Worm (Caenorhabditis elegans): Measurements from ENCODE around the gene dnc-4.

Gene dnc-4

ce11 chrIV:8010521-8010920, 9.1 kb downstream of the dnc-4 start:
- TF ChIP-seq tbx-37 (GFP tag; conservative IDR thresholded peaks at IDR 0.05) (no peak), ets-7 (tag; optimal IDR thresholded peaks at IDR 0.05) (no peak), ceh-36 (tag; optimal IDR thresholded peaks at IDR 0.05) (no peak), flt-1 (GFP tag; IDR thresholded peaks at IDR 0.05) (no peak), hmbx-1 (tag; optimal IDR thresholded peaks at IDR 0.05) (no peak), hnd-1 (tag; optimal IDR thresholded peaks at IDR 0.05) (no peak), scrt-1 (GFP tag; IDR thresholded peaks at IDR 0.05) (no peak), ceh-13 (GFP tag; optimal IDR thresholded peaks at IDR 0.05) (no peak), pes-1 (GFP tag; IDR thresholded peaks at IDR 0.05) (no peak)

ce11 chrIV:8009374-8009773, 10.2 kb downstream of the dnc-4 start:
- no peak for TF ChIP-seq ceh-36 (tag; optimal IDR thresholded peaks at IDR 0.05)
- peak; percentile 45 for TF ChIP-seq hmg-4 (GFP tag; optimal IDR thresholded peaks at IDR 0.05)

ce11 chrIV:8008137-8008536, 11.5 kb downstream of the dnc-4 start:
- TF ChIP-seq hmbx-1 (tag; optimal IDR thresholded peaks at IDR 0.05) (no peak), tbx-37 (GFP tag; conservative IDR thresholded peaks at IDR 0.05) (no peak), F13C5.2 (tag; optimal IDR thresholded peaks at IDR 0.05) (peak; percentile 2), scrt-1 (GFP tag; IDR thresholded peaks at IDR 0.05) (0 out of 2 replicates have a peak, but pooled peaks have one; percentile 6), hmg-4 (GFP tag; optimal IDR thresholded peaks at IDR 0.05) (peak; percentile 73), ceh-13 (GFP tag; optimal IDR thresholded peaks at IDR 0.05) (no peak), hnd-1 (tag; optimal IDR thresholded peaks at IDR 0.05) (no peak), aly-1 (tag; optimal IDR thresholded peaks at IDR 0.05) (no peak), B0310.2 (tag; optimal IDR thresholded peaks at IDR 0.05) (no peak), pes-1 (GFP tag; IDR thresholded peaks at IDR 0.05) (no peak), tbx-11 (GFP tag; IDR thresholded peaks at IDR 0.05) (0 out of 2 replicates have a peak, but pooled peaks have one; percentile 6)

- TF ChIP-seq F13C5.2 (tag; optimal IDR thresholded peaks at IDR 0.05): no peak
- no peak for TF ChIP-seq hmbx-1 (tag; optimal IDR thresholded peaks at IDR 0.05)
- no peak for TF ChIP-seq ceh-13 (GFP tag; optimal IDR thresholded peaks at IDR 0.05)
- no peak for TF ChIP-seq flt-1 (GFP tag; IDR thresholded peaks at IDR 0.05)
- no peak for TF ChIP-seq ets-7 (tag; optimal IDR thresholded peaks at IDR 0.05)
- no peak for TF ChIP-seq sea-1 (GFP tag; conservative IDR thresholded peaks at IDR 0.05)
- TF ChIP-seq ceh-36 (tag; optimal IDR thresholded peaks at IDR 0.05): no peak
- no peak for TF ChIP-seq aly-1 (tag; optimal IDR thresholded peaks at IDR 0.05)
- no peak for TF ChIP-seq B0310.2 (tag; optimal IDR thresholded peaks at IDR 0.05)
- no peak for TF ChIP-seq scrt-1 (GFP tag; IDR thresholded peaks at IDR 0.05)
- TF ChIP-seq hmg-4 (GFP tag; optimal IDR thresholded peaks at IDR 0.05): no peak
- TF ChIP-seq hnd-1 (tag; optimal IDR thresholded peaks at IDR 0.05): no peak
- no peak for TF ChIP-seq tbx-11 (GFP tag; IDR thresholded peaks at IDR 0.05)
- TF ChIP-seq tra-4 (tag; optimal IDR thresholded peaks at IDR 0.05): no peak
- no peak for TF ChIP-seq pes-1 (GFP tag; IDR thresholded peaks at IDR 0.05)
- TF ChIP-seq ama-1 (optimal IDR thresholded peaks at IDR 0.05): no peak
- no peak for TF ChIP-seq tbx-37 (GFP tag; conservative IDR thresholded peaks at IDR 0.05)
Observed at ce11 chrIV:8007549-8007948, 12.1 kb downstream of the dnc-4 start.

ce11 chrIV:8006161-8006560, 13.4 kb downstream of the dnc-4 start:
- TF ChIP-seq tbx-37 (GFP tag; conservative IDR thresholded peaks at IDR 0.05) (no peak), scrt-1 (GFP tag; IDR thresholded peaks at IDR 0.05) (no peak), flt-1 (GFP tag; IDR thresholded peaks at IDR 0.05) (no peak), ets-7 (tag; optimal IDR thresholded peaks at IDR 0.05) (no peak), ceh-13 (GFP tag; optimal IDR thresholded peaks at IDR 0.05) (no peak), hmg-4 (GFP tag; optimal IDR thresholded peaks at IDR 0.05) (no peak), F13C5.2 (tag; optimal IDR thresholded peaks at IDR 0.05) (no peak), sea-1 (GFP tag; conservative IDR thresholded peaks at IDR 0.05) (no peak), hmbx-1 (tag; optimal IDR thresholded peaks at IDR 0.05) (no peak), hnd-1 (tag; optimal IDR thresholded peaks at IDR 0.05) (no peak), pes-1 (GFP tag; IDR thresholded peaks at IDR 0.05) (no peak)

- TF ChIP-seq tbx-37 (GFP tag; conservative IDR thresholded peaks at IDR 0.05): no peak
- no peak for TF ChIP-seq tra-4 (tag; optimal IDR thresholded peaks at IDR 0.05)
- TF ChIP-seq flt-1 (GFP tag; IDR thresholded peaks at IDR 0.05): no peak
- TF ChIP-seq pes-1 (GFP tag; IDR thresholded peaks at IDR 0.05): no peak
- no peak for TF ChIP-seq ets-7 (tag; optimal IDR thresholded peaks at IDR 0.05)
- no peak for TF ChIP-seq hmg-4 (GFP tag; optimal IDR thresholded peaks at IDR 0.05)
- no peak for TF ChIP-seq tbx-11 (GFP tag; IDR thresholded peaks at IDR 0.05)
- no peak for TF ChIP-seq aly-1 (tag; optimal IDR thresholded peaks at IDR 0.05)
- no peak for TF ChIP-seq F13C5.2 (tag; optimal IDR thresholded peaks at IDR 0.05)
- no peak for TF ChIP-seq sea-1 (GFP tag; conservative IDR thresholded peaks at IDR 0.05)
- no peak for TF ChIP-seq scrt-1 (GFP tag; IDR thresholded peaks at IDR 0.05)
- TF ChIP-seq hmbx-1 (tag; optimal IDR thresholded peaks at IDR 0.05): no peak
- no peak for TF ChIP-seq hnd-1 (tag; optimal IDR thresholded peaks at IDR 0.05)
- TF ChIP-seq ceh-36 (tag; optimal IDR thresholded peaks at IDR 0.05): no peak
- no peak for TF ChIP-seq ama-1 (optimal IDR thresholded peaks at IDR 0.05)
- no peak for TF ChIP-seq B0310.2 (tag; optimal IDR thresholded peaks at IDR 0.05)
- no peak for TF ChIP-seq ceh-13 (GFP tag; optimal IDR thresholded peaks at IDR 0.05)
Observed at ce11 chrIV:8005376-8005775, 14.2 kb downstream of the dnc-4 start.

ce11 chrIV:8004019-8004418, 15.6 kb downstream of the dnc-4 start, which contains the start of gene rig-4:
TSS of gene rig-4 (minus strand) at chrIV:8004119.
- TF ChIP-seq tra-4 (tag; optimal IDR thresholded peaks at IDR 0.05) (no peak), ceh-13 (GFP tag; optimal IDR thresholded peaks at IDR 0.05) (no peak), ceh-36 (tag; optimal IDR thresholded peaks at IDR 0.05) (no peak), tbx-37 (GFP tag; conservative IDR thresholded peaks at IDR 0.05) (no peak), F13C5.2 (tag; optimal IDR thresholded peaks at IDR 0.05) (no peak), B0310.2 (tag; optimal IDR thresholded peaks at IDR 0.05) (no peak), hmg-4 (GFP tag; optimal IDR thresholded peaks at IDR 0.05) (no peak), aly-1 (tag; optimal IDR thresholded peaks at IDR 0.05) (no peak), sea-1 (GFP tag; conservative IDR thresholded peaks at IDR 0.05) (no peak), ama-1 (optimal IDR thresholded peaks at IDR 0.05) (no peak), pes-1 (GFP tag; IDR thresholded peaks at IDR 0.05) (no peak), tbx-11 (GFP tag; IDR thresholded peaks at IDR 0.05) (no peak), hmbx-1 (tag; optimal IDR thresholded peaks at IDR 0.05) (no peak), hnd-1 (tag; optimal IDR thresholded peaks at IDR 0.05) (no peak), scrt-1 (GFP tag; IDR thresholded peaks at IDR 0.05) (no peak), ets-7 (tag; optimal IDR thresholded peaks at IDR 0.05) (no peak), flt-1 (GFP tag; IDR thresholded peaks at IDR 0.05) (no peak)

Measured in whole organism, early embryonic.